Fruit fly (Drosophila melanogaster) whole organism, embryonic: Measurements from ENCODE around the gene Cypl.

ENCODE experiments used
- Atf3 ChIP-seq: fragments of 200-800 bp; sonication (Bioruptor generic); optimal IDR thresholded peaks from 3 replicates; lab custom pipeline; 2016; ENCODE audit warnings: missing biosample characterization, missing genetic modification characterization
- B-H1 ChIP-seq: fragments of 200-800 bp; sonication (Bioruptor generic); IDR thresholded peaks from 3 replicates; pipeline ENCODE4 v1.3.6; 2022; ENCODE audit warnings: missing biosample characterization, missing genetic modification characterization
- BtbVII ChIP-seq: fragments of 200-800 bp; sonication (Bioruptor generic); optimal IDR thresholded peaks from 3 replicates; lab custom pipeline; 2017; ENCODE audit warnings: missing biosample characterization, mild to moderate bottlenecking, missing genetic modification characterization
- CG10267 ChIP-seq: fragments of 200-800 bp; sonication (Bioruptor generic); optimal IDR thresholded peaks from 2 replicates; lab custom pipeline; 2018; ENCODE audit warnings: missing biosample characterization, mild to moderate bottlenecking, missing genetic modification characterization, moderate library complexity
- CG10654 ChIP-seq: fragments of 200-800 bp; sonication (Bioruptor generic); optimal IDR thresholded peaks from 2 replicates; lab custom pipeline; 2016; ENCODE audit warnings: missing biosample characterization, missing genetic modification characterization
- CG12391 ChIP-seq: fragments of 200-800 bp; sonication (Bioruptor generic); optimal IDR thresholded peaks from 3 replicates; lab custom pipeline; 2018; ENCODE audit warnings: missing biosample characterization, mild to moderate bottlenecking, missing genetic modification characterization, moderate library complexity
- CG12744 ChIP-seq: fragments of 200-800 bp; sonication (Bioruptor generic); optimal IDR thresholded peaks from 2 replicates; lab custom pipeline; 2016; ENCODE audit warnings: missing biosample characterization, missing genetic modification characterization
- CG13624 ChIP-seq: fragments of 200-800 bp; sonication (Bioruptor generic); optimal IDR thresholded peaks from 2 replicates; lab custom pipeline; 2016; ENCODE audit warnings: missing biosample characterization, missing genetic modification characterization
- CG14965 ChIP-seq: fragments of 200-800 bp; sonication (Bioruptor generic); optimal IDR thresholded peaks from 2 replicates; lab custom pipeline; 2016; ENCODE audit warnings: missing biosample characterization, missing genetic modification characterization, borderline replicate concordance
- CG17568 ChIP-seq: fragments of 200-800 bp; sonication (Bioruptor generic); optimal IDR thresholded peaks from 2 replicates; lab custom pipeline; 2018; ENCODE audit warnings: missing biosample characterization, mild to moderate bottlenecking, missing genetic modification characterization, moderate library complexity
- CG17802 ChIP-seq: fragments of 200-800 bp; sonication (Bioruptor generic); optimal IDR thresholded peaks from 2 replicates; lab custom pipeline; 2018; ENCODE audit warnings: missing biosample characterization, mild to moderate bottlenecking, missing genetic modification characterization, moderate library complexity
- CG18262 ChIP-seq: fragments of 200-800 bp; optimal IDR thresholded peaks from 3 replicates; lab custom pipeline; 2019; ENCODE audit warnings: missing biosample characterization, mild to moderate bottlenecking, missing genetic modification characterization, moderate library complexity
- CG18619 ChIP-seq: fragments of 200-800 bp; sonication (Bioruptor generic); optimal IDR thresholded peaks from 3 replicates; lab custom pipeline; 2017; ENCODE audit warnings: missing biosample characterization, mild to moderate bottlenecking, missing genetic modification characterization
- CG2678 ChIP-seq: fragments of 200-800 bp; sonication (Bioruptor generic); optimal IDR thresholded peaks from 3 replicates; lab custom pipeline; 2019; ENCODE audit warnings: missing biosample characterization, mild to moderate bottlenecking, missing genetic modification characterization, moderate library complexity
- CG2875 ChIP-seq: fragments of 200-800 bp; sonication (Bioruptor generic); optimal IDR thresholded peaks from 2 replicates; lab custom pipeline; 2017; ENCODE audit warnings: missing biosample characterization, mild to moderate bottlenecking, missing genetic modification characterization, missing genetic modification reagents
- CG31365 ChIP-seq: fragments of 200-800 bp; sonication (Bioruptor generic); optimal IDR thresholded peaks from 2 replicates; lab custom pipeline; 2018; ENCODE audit warnings: missing biosample characterization, mild to moderate bottlenecking, missing genetic modification characterization
- CG31388 ChIP-seq: fragments of 200-800 bp; sonication (Bioruptor generic); optimal IDR thresholded peaks from 2 replicates; lab custom pipeline; 2016; ENCODE audit warnings: missing biosample characterization, missing genetic modification characterization
- CG32767 ChIP-seq: fragments of 200-800 bp; sonication (Bioruptor generic); IDR thresholded peaks from 2 replicates; pipeline ENCODE4 v1.3.6; 2022; ENCODE audit warnings: missing biosample characterization, missing genetic modification characterization
- CG3281 ChIP-seq: fragments of 200-800 bp; sonication (Bioruptor generic); optimal IDR thresholded peaks from 3 replicates; lab custom pipeline; 2017; ENCODE audit warnings: missing biosample characterization, mild to moderate bottlenecking, missing genetic modification characterization
- CG3995 ChIP-seq: fragments of 200-800 bp; sonication (Bioruptor generic); optimal IDR thresholded peaks from 3 replicates; lab custom pipeline; 2016; ENCODE audit warnings: missing biosample characterization, missing genetic modification characterization
- CG4424 ChIP-seq: fragments of 200-800 bp; sonication (Bioruptor generic); optimal IDR thresholded peaks from 3 replicates; lab custom pipeline; 2016; ENCODE audit warnings: missing biosample characterization, missing genetic modification characterization
- CG4730 ChIP-seq: fragments of 200-800 bp; sonication (Bioruptor generic); IDR thresholded peaks from 2 replicates; pipeline ENCODE4 v1.3.6; 2022; ENCODE audit warnings: missing biosample characterization, missing genetic modification characterization
- CG6683 ChIP-seq: fragments of 200-800 bp; sonication (Bioruptor generic); optimal IDR thresholded peaks from 2 replicates; lab custom pipeline; 2017; ENCODE audit warnings: missing biosample characterization, mild to moderate bottlenecking, missing genetic modification characterization, missing genetic modification reagents
- CG7372 ChIP-seq: fragments of 200-800 bp; sonication (Bioruptor generic); IDR thresholded peaks from 2 replicates; pipeline ENCODE4 v1.3.6; 2022; ENCODE audit warnings: missing biosample characterization, missing genetic modification characterization
- CG7987 ChIP-seq: fragments of 200-800 bp; sonication (Bioruptor generic); optimal IDR thresholded peaks from 2 replicates; lab custom pipeline; 2018; ENCODE audit warnings: missing biosample characterization, mild to moderate bottlenecking, missing genetic modification characterization, moderate library complexity
- CG8478 ChIP-seq: fragments of >200 bp; optimal IDR thresholded peaks from 2 replicates; lab custom pipeline; 2018
- CG8944 ChIP-seq: fragments of 200-800 bp; sonication (Bioruptor generic); optimal IDR thresholded peaks from 3 replicates; lab custom pipeline; 2016; ENCODE audit warnings: missing biosample characterization, missing genetic modification characterization
- CG9797 ChIP-seq: fragments of 200-800 bp; sonication (Bioruptor generic); optimal IDR thresholded peaks from 3 replicates; lab custom pipeline; 2018; ENCODE audit warnings: missing biosample characterization, mild to moderate bottlenecking, missing genetic modification characterization
- CG9932 ChIP-seq: fragments of 200-800 bp; sonication (Bioruptor generic); IDR thresholded peaks from 2 replicates; pipeline ENCODE4 v1.3.6; 2022; ENCODE audit warnings: missing biosample characterization, missing genetic modification characterization
- CoRest ChIP-seq: fragments of 200-800 bp; sonication (Bioruptor generic); optimal IDR thresholded peaks from 3 replicates; lab custom pipeline; 2018; ENCODE audit warnings: missing biosample characterization, mild to moderate bottlenecking, missing genetic modification characterization, moderate library complexity
- Ets97D ChIP-seq: fragments of 200-800 bp; sonication (Bioruptor generic); optimal IDR thresholded peaks from 3 replicates; lab custom pipeline; 2016; ENCODE audit warnings: missing biosample characterization, missing genetic modification characterization
- Gug ChIP-seq: fragments of 200-800 bp; sonication (Bioruptor generic); IDR thresholded peaks from 4 replicates; pipeline ENCODE4 v1.3.6; 2022; ENCODE audit warnings: missing biosample characterization, missing genetic modification characterization
- HLHmδ ChIP-seq: fragments of 200-800 bp; sonication (Bioruptor generic); optimal IDR thresholded peaks from 2 replicates; lab custom pipeline; 2018; ENCODE audit warnings: missing biosample characterization, mild to moderate bottlenecking, missing genetic modification characterization, moderate library complexity
- Hand ChIP-seq: fragments of 200-800 bp; sonication (Bioruptor generic); optimal IDR thresholded peaks from 2 replicates; lab custom pipeline; 2017; ENCODE audit warnings: mild to moderate bottlenecking, missing biosample characterization, missing genetic modification reagents, missing genetic modification characterization
- Lhr ChIP-seq: fragments of 200-800 bp; sonication (Bioruptor generic); optimal IDR thresholded peaks from 3 replicates; lab custom pipeline; 2017; ENCODE audit warnings: mild to moderate bottlenecking, missing biosample characterization, missing genetic modification reagents, missing genetic modification characterization
- Lpt ChIP-seq: fragments of >200 bp; optimal IDR thresholded peaks from 2 replicates; lab custom pipeline; 2018; ENCODE audit warnings: missing biosample characterization, missing genetic modification characterization
- NC2β ChIP-seq: fragments of 200-800 bp; sonication (Bioruptor generic); optimal IDR thresholded peaks from 2 replicates; lab custom pipeline; 2016; ENCODE audit warnings: missing biosample characterization, missing genetic modification characterization
- Stat92E ChIP-seq, 3 experiments: fragments of >200 bp in 2 of 3; fragments of 200-800 bp in 1 of 3; sonication (Bioruptor generic) in 1 of 3; optimal IDR thresholded peaks; 2 replicates each; lab custom pipeline; 2017 to 2019; ENCODE audit warnings: missing biosample characterization in 3 of 3, missing genetic modification characterization in 3 of 3, mild to moderate bottlenecking in 1 of 3, moderate library complexity in 1 of 3
- Trl ChIP-seq, 3 experiments: fragments of >200 bp in 2 of 3; fragments of 200-800 bp in 1 of 3; sonication (Bioruptor generic) in 1 of 3; optimal IDR thresholded peaks; 2 replicates in 1 of 3; 3 replicates in 2 of 3; lab custom pipeline; 2016 to 2017; ENCODE audit warnings: missing biosample characterization in 1 of 3, missing genetic modification characterization in 1 of 3
- Xrp1 ChIP-seq: fragments of 200-800 bp; sonication (Bioruptor generic); IDR thresholded peaks from 2 replicates; pipeline ENCODE4 v1.3.6; 2022; ENCODE audit warnings: missing biosample characterization, missing genetic modification characterization
- az2 ChIP-seq: fragments of 200-800 bp; sonication (Bioruptor generic); optimal IDR thresholded peaks from 3 replicates; lab custom pipeline; 2016; ENCODE audit warnings: missing biosample characterization, missing genetic modification characterization
- chif ChIP-seq, 2 experiments: fragments of 200-800 bp; sonication (Bioruptor generic); optimal IDR thresholded peaks; 3 replicates each; lab custom pipeline; 2016; ENCODE audit warnings: missing biosample characterization in 2 of 2, missing genetic modification characterization in 2 of 2
- corto ChIP-seq: fragments of 200-800 bp; sonication (Bioruptor generic); optimal IDR thresholded peaks from 2 replicates; lab custom pipeline; 2016; ENCODE audit warnings: missing biosample characterization, mild to moderate bottlenecking, missing genetic modification characterization, moderate library complexity
- croc ChIP-seq: fragments of 200-800 bp; sonication (Bioruptor generic); conservative IDR thresholded peaks from 3 replicates; pipeline ENCODE4 v1.3.6; 2022; ENCODE audit warnings: missing biosample characterization, missing genetic modification characterization
- da ChIP-seq: fragments of 200-800 bp; sonication (Bioruptor generic); optimal IDR thresholded peaks from 2 replicates; lab custom pipeline; 2016; ENCODE audit warnings: missing biosample characterization, missing genetic modification characterization
- fd102C ChIP-seq: fragments of 200-800 bp; sonication (Bioruptor generic); optimal IDR thresholded peaks from 2 replicates; lab custom pipeline; 2018; ENCODE audit warnings: missing biosample characterization, mild to moderate bottlenecking, missing genetic modification characterization, moderate library complexity
- gcm ChIP-seq: fragments of 200-800 bp; sonication (Bioruptor generic); optimal IDR thresholded peaks from 2 replicates; lab custom pipeline; 2019; ENCODE audit warnings: missing biosample characterization, mild to moderate bottlenecking, missing genetic modification characterization, moderate library complexity
- h ChIP-seq: fragments of >200 bp; optimal IDR thresholded peaks from 2 replicates; lab custom pipeline; 2017
- jumu ChIP-seq: fragments of 200-800 bp; sonication (Bioruptor generic); optimal IDR thresholded peaks from 3 replicates; lab custom pipeline; 2016; ENCODE audit warnings: missing biosample characterization, missing genetic modification characterization
- mam ChIP-seq: fragments of 200-800 bp; sonication (Bioruptor generic); optimal IDR thresholded peaks from 3 replicates; lab custom pipeline; 2016; ENCODE audit warnings: missing biosample characterization, missing genetic modification characterization
- sob ChIP-seq: fragments of 200-800 bp; sonication (Bioruptor generic); IDR thresholded peaks from 2 replicates; pipeline ENCODE4 v1.3.6; 2022; ENCODE audit warnings: missing biosample characterization, missing genetic modification characterization

The Cypl gene

DNA sequence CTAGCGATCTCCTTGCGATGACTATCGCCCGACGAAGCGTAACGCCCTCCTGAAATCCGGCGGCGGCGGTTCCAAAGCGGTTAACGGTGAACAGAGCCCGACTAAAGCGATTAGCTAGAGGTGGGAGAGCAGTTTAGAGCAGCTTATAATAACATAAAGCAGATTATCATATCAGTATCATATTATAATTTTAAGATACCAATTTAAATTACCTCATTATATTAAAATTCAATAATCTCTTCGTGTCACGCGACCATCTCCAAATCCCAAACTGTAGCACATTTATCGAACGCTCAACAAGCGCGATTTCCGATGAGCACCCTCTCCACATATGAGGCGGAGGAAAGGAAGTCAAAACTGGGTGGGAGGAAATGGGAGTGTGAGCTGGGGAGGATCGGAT, 8.9 kb downstream of the Cypl start (continued):
- TF ChIP-seq CG31388 (GFP tag; lab: Kevin White, UChicago) (no peak), az2 (no peak), sob (GFP tag; lab: Robert Waterston, UW) (peak; percentile 46; the same call in 1 of the 2 replicates), CoRest (tag; lab: Kevin White, UChicago) (no peak), CG3281 (GFP tag; lab: Kevin White, UChicago) (no peak), da (GFP tag; lab: Kevin White, UChicago) (no peak), Xrp1 (GFP tag; lab: Robert Waterston, UW) (peak; percentile 64), croc (GFP tag; lab: Robert Waterston, UW) (peak; percentile 16; the same call in 1 of the 3 replicates), CG7987 (GFP tag; lab: Kevin White, UChicago) (no peak), CG4424 (peak; percentile 1), chif (GFP tag; optimal IDR thresholded peaks at IDR 0.05; lab: Kevin White, UChicago) (no peak), CG10654 (GFP tag; lab: Kevin White, UChicago) (no peak), gcm (GFP tag; lab: Kevin White, UChicago) (no peak), BtbVII (GFP tag; lab: Kevin White, UChicago) (no peak), CG17802 (no peak), Lhr (GFP tag; lab: Kevin White, UChicago) (no peak), h (lab: Kevin White, UChicago) (no peak), corto (no peak), CG2875 (no peak), CG2678 (tag; lab: Kevin White, UChicago) (peak; percentile 0), mam (GFP tag; lab: Kevin White, UChicago) (no peak), fd102C (GFP tag; lab: Kevin White, UChicago) (no peak), CG17568 (GFP tag; lab: Kevin White, UChicago) (no peak), Atf3 (GFP tag; lab: Kevin White, UChicago) (no peak), CG18262 (tag; lab: Kevin White, UChicago) (peak; percentile 8), CG12391 (tag; lab: Kevin White, UChicago) (peak; percentile 22), CG9932 (no peak), Gug (GFP tag; lab: Robert Waterston, UW) (0 out of 4 replicates have a peak, but pooled peaks have one; percentile 1), CG9797 (GFP tag; lab: Kevin White, UChicago) (no peak), Lpt (no peak), CG7372 (GFP tag; lab: Robert Waterston, UW) (0 out of 2 replicates have a peak, but pooled peaks have one; percentile 25), Trl (optimal IDR thresholded peaks at IDR 0.05; lab: Kevin White, UChicago) (no peak), Trl (GFP tag; optimal IDR thresholded peaks at IDR 0.05; lab: Kevin White, UChicago) (no peak), CG4730 (GFP tag; lab: Robert Waterston, UW) (no peak), CG8478 (lab: Kevin White, UChicago) (no peak), Stat92E (GFP tag; optimal IDR thresholded peaks at IDR 0.05; lab: Kevin White, UChicago) (no peak), CG8944 (GFP tag; lab: Kevin White, UChicago) (no peak), CG12744 (no peak), CG18619 (GFP tag; lab: Kevin White, UChicago) (no peak), jumu (GFP tag; lab: Kevin White, UChicago) (no peak), NC2β (no peak), CG32767 (GFP tag; lab: Robert Waterston, UW) (no peak), CG14965 (GFP tag; lab: Kevin White, UChicago) (no peak), Ets97D (no peak), CG10267 (peak; percentile 12), CG6683 (GFP tag; lab: Kevin White, UChicago) (no peak), CG3995 (GFP tag; lab: Kevin White, UChicago) (no peak), B-H1 (GFP tag; lab: Robert Waterston, UW) (no peak), CG31365 (tag; lab: Kevin White, UChicago) (no peak), HLHmδ (GFP tag; lab: Kevin White, UChicago) (no peak), CG13624 (no peak), Hand (no peak)
